3 worm cellular contexts compared by ENCODE assay signal in the genomic region with DNA sequence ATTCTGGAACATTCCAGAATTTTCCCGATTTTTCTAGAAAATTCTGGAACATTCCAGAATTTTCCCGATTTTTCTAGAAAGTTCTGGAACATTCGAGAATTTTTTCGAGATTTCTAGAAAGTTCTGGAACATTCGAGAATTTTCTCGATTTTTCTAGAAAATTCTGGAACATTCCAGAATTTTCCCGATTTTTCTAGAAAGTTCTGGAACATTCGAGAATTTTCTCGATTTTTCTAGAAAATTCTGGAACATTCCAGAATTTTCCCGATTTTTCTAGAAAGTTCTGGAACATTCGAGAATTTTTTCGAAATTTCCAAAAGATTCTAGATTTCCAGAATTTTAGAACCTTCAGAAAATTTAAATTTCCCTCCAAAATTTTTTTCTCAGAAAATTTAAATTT.
TF ChIP-seq lines count a peak whose summit lies in the region.

No protein-coding gene starts in this region.

TF ChIP-seq in whole organism, L4 larva, 104 proteins besides CTCF, POLR2A, EP300 and RAD21:
- peak; percentile 48; the same call in 1 of the 2 replicates for TF ChIP-seq lim-7 (GFP tag; IDR thresholded peaks at IDR 0.05; lab: Robert Waterston, UW)

TF ChIP-seq in whole organism, midembryonic, 9 proteins besides CTCF, POLR2A, EP300 and RAD21:
- peak; percentile 55; the same call in 1 of the 2 replicates for TF ChIP-seq flt-1 (GFP tag; IDR thresholded peaks at IDR 0.05; lab: Robert Waterston, UW)

TF ChIP-seq in whole organism, young adult, 124 proteins besides CTCF, POLR2A, EP300 and RAD21:
- TF ChIP-seq dox-1 (GFP tag; IDR thresholded peaks at IDR 0.05; lab: Robert Waterston, UW) (peak; percentile 87), Y56A3A.18 (GFP tag; IDR thresholded peaks at IDR 0.05; lab: Robert Waterston, UW) (0 out of 2 replicates have a peak, but pooled peaks have one; percentile 26), rcor-1 (GFP tag; IDR thresholded peaks at IDR 0.05; lab: Robert Waterston, UW) (peak; percentile 59; the same call in 1 of the 2 replicates), madf-6 (GFP tag; IDR thresholded peaks at IDR 0.05; lab: Robert Waterston, UW) (peak; percentile 57; the same call in 1 of the 2 replicates), ceh-40 (GFP tag; IDR thresholded peaks at IDR 0.05; lab: Robert Waterston, UW) (peak; percentile 72; the same call in 1 of the 2 replicates), egrh-3 (GFP tag; IDR thresholded peaks at IDR 0.05; lab: Robert Waterston, UW) (peak; percentile 29; the same call in 1 of the 2 replicates), madf-3 (GFP tag; IDR thresholded peaks at IDR 0.05; lab: Robert Waterston, UW) (0 out of 2 replicates have a peak, but pooled peaks have one; percentile 71), hsf-1 (GFP tag; IDR thresholded peaks at IDR 0.05; lab: Robert Waterston, UW) (peak; percentile 98)
TF ChIP-seq in whole organism, young adult: peak in this region for 8; not testable (repeated sequence) for 116.
